Worm (Caenorhabditis elegans): ENCODE data around the gene frpr-4.
A peak's percentile ranks its signal among the peaks of the same experiment; 100 is the strongest.

The frpr-4 gene

ce11 chrII:5255435-5255834 is at the start of gene frpr-4:
frpr-4 (minus strand) TSS chrII:5255535.
- TF ChIP-seq nhr-48 (tag; optimal IDR thresholded peaks at IDR 0.05) = no peak

- TF ChIP-seq pha-4 (GFP tag; IDR thresholded peaks at IDR 0.05) (no peak), pha-4 (tag; optimal IDR thresholded peaks at IDR 0.05) (no peak), aha-1 (tag) (peak; percentile 4)
Observed at ce11 chrII:5305121-5305520, 49.8 kb upstream of the frpr-4 start.

ce11 chrII:5301810-5302209 is 46.5 kb upstream of the frpr-4 start:
- no peak for TF ChIP-seq daf-16 (GFP tag; optimal IDR thresholded peaks at IDR 0.05)
- no peak for TF ChIP-seq daf-16 (tag; optimal IDR thresholded peaks at IDR 0.05)
- TF ChIP-seq tag-97 (GFP tag; IDR thresholded peaks at IDR 0.05) = no peak
- TF ChIP-seq nhr-102 (tag; optimal IDR thresholded peaks at IDR 0.05) = no peak
- peak in 1 of 2 experiments; percentile 50 for TF ChIP-seq unc-62 (GFP tag; optimal IDR thresholded peaks at IDR 0.05 in 1 of 2)
- TF ChIP-seq unc-62 (tag; optimal IDR thresholded peaks at IDR 0.05) = no peak
- peak; percentile 81 for TF ChIP-seq aha-1 (tag)
- TF ChIP-seq ceh-28 (tag; optimal IDR thresholded peaks at IDR 0.05) = no peak
- TF ChIP-seq Y48G9A.11 (GFP tag; IDR thresholded peaks at IDR 0.05) = no peak
- no peak for TF ChIP-seq lin-13 (GFP tag; optimal IDR thresholded peaks at IDR 0.05)
- TF ChIP-seq ztf-7 (tag; optimal IDR thresholded peaks at IDR 0.05) = no peak
- TF ChIP-seq fkh-10 (GFP tag; optimal IDR thresholded peaks at IDR 0.05) = peak; percentile 25
- no peak for TF ChIP-seq F44E2.7 (GFP tag; IDR thresholded peaks at IDR 0.05)

ce11 chrII:5297718-5298117 is 42.4 kb upstream of the frpr-4 start:
- TF ChIP-seq mxl-2 (GFP tag; conservative IDR thresholded peaks at IDR 0.05) (no peak), Y75B8A.6 (GFP tag; IDR thresholded peaks at IDR 0.05) (no peak), unc-62 (GFP tag; optimal IDR thresholded peaks at IDR 0.05 in 1 of 2) (peak in 1 of 2 experiments; percentile 70), unc-62 (tag; optimal IDR thresholded peaks at IDR 0.05) (no peak), sdz-12 (GFP tag; optimal IDR thresholded peaks at IDR 0.05) (no peak), mxl-3 (GFP tag; optimal IDR thresholded peaks at IDR 0.05) (no peak), gei-8 (GFP tag; optimal IDR thresholded peaks at IDR 0.05) (no peak)

ce11 chrII:5293287-5293850 is 38.0 kb upstream of the frpr-4 start, which contains the start of gene ZK622.1:
ZK622.1 (plus strand) TSS chrII:5293800.
- TF ChIP-seq lim-7 (GFP tag; IDR thresholded peaks at IDR 0.05) = peak; percentile 95
- TF ChIP-seq nhr-102 (tag; optimal IDR thresholded peaks at IDR 0.05) = no peak
- TF ChIP-seq hif-1 (tag; optimal IDR thresholded peaks at IDR 0.05) = peak in 1 of 2 experiments; percentile 24
- 0 out of 2 replicates have a peak, but pooled peaks have one; percentile 36 for TF ChIP-seq php-3 (GFP tag; IDR thresholded peaks at IDR 0.05)
- no peak for TF ChIP-seq nhr-11 (tag; optimal IDR thresholded peaks at IDR 0.05)
- TF ChIP-seq zfp-3 (GFP tag; conservative IDR thresholded peaks at IDR 0.05) = 0 out of 2 replicates have a peak, but pooled peaks have one; percentile 58
- peak; percentile 66 for TF ChIP-seq ZK337.2 (GFP tag; IDR thresholded peaks at IDR 0.05)
- peak; percentile 20 for TF ChIP-seq rbr-2 (tag; optimal IDR thresholded peaks at IDR 0.05)
- no peak for TF ChIP-seq unc-62 (GFP tag; optimal IDR thresholded peaks at IDR 0.05 in 1 of 2)
- no peak for TF ChIP-seq unc-62 (tag; optimal IDR thresholded peaks at IDR 0.05)
- no peak for TF ChIP-seq nhr-77 (tag; optimal IDR thresholded peaks at IDR 0.05)
- peak; percentile 34; the same call in 1 of the 2 replicates for TF ChIP-seq lin-1 (GFP tag; IDR thresholded peaks at IDR 0.05)
- peak; percentile 49 for TF ChIP-seq ctbp-1 (GFP tag; IDR thresholded peaks at IDR 0.05)
- TF ChIP-seq spr-1 (tag; optimal IDR thresholded peaks at IDR 0.05) = peak; percentile 23
- TF ChIP-seq daf-8 (GFP tag; IDR thresholded peaks at IDR 0.05) = no peak
- TF ChIP-seq lin-38 (GFP tag; IDR thresholded peaks at IDR 0.05) = no peak; the same call in 1 of the 2 replicates
- peak in 1 of 2 experiments; percentile 42 for TF ChIP-seq lsy-2 (tag; optimal IDR thresholded peaks at IDR 0.05)
- peak; percentile 52 for TF ChIP-seq dve-1 (tag; optimal IDR thresholded peaks at IDR 0.05; ENCODE audit: insufficient read depth)
- peak; percentile 48; the same call in 1 of the 2 replicates for TF ChIP-seq mdt-29 (GFP tag; IDR thresholded peaks at IDR 0.05)
- TF ChIP-seq unc-130 (GFP tag; optimal IDR thresholded peaks at IDR 0.05) = peak; percentile 38
- TF ChIP-seq dmd-9 (GFP tag; IDR thresholded peaks at IDR 0.05) = peak; percentile 63; the same call in 1 of the 2 replicates
- 0 out of 2 replicates have a peak, but pooled peaks have one; percentile 21 for TF ChIP-seq arid-1 (GFP tag; conservative IDR thresholded peaks at IDR 0.05)
- peak; percentile 71 for TF ChIP-seq mes-2 (tag; optimal IDR thresholded peaks at IDR 0.05; ENCODE audit: poor library complexity, severe bottlenecking)
- peak; percentile 60; the same call in 1 of the 2 replicates for TF ChIP-seq ceh-44 (GFP tag; IDR thresholded peaks at IDR 0.05)
- peak; percentile 6 to 41 for TF ChIP-seq daf-16 (GFP tag; optimal IDR thresholded peaks at IDR 0.05)
- TF ChIP-seq daf-16 (tag; optimal IDR thresholded peaks at IDR 0.05) = no peak
- TF ChIP-seq saeg-2 (GFP tag; IDR thresholded peaks at IDR 0.05) = no peak

Data from whole organism, L4 larva.